Fruit fly (Drosophila melanogaster) whole organism, embryonic: ENCODE data around the gene mahe.
A peak's percentile ranks its signal among the peaks of the same experiment; 100 is the strongest.

Source experiments
- B-H2 ChIP-seq: fragments of 200-800 bp; sonication (Bioruptor generic); optimal IDR thresholded peaks from 2 replicates; lab custom pipeline; 2018; ENCODE audit warnings: missing biosample characterization, mild to moderate bottlenecking, missing genetic modification characterization
- CG1024 ChIP-seq: fragments of 200-800 bp; sonication (Bioruptor generic); IDR thresholded peaks from 2 replicates; pipeline ENCODE4 v1.3.6; 2022; ENCODE audit warnings: missing biosample characterization, missing genetic modification characterization
- CG11504 ChIP-seq: fragments of 200-800 bp; sonication (Bioruptor generic); optimal IDR thresholded peaks from 3 replicates; lab custom pipeline; 2019; ENCODE audit warnings: missing biosample characterization, mild to moderate bottlenecking, missing genetic modification characterization, moderate library complexity
- CG11723 ChIP-seq: fragments of 200-800 bp; sonication (Bioruptor generic); optimal IDR thresholded peaks from 2 replicates; lab custom pipeline; 2017; ENCODE audit warnings: missing biosample characterization, mild to moderate bottlenecking, missing genetic modification characterization
- CG12299 ChIP-seq: fragments of 200-800 bp; sonication (Bioruptor generic); optimal IDR thresholded peaks from 2 replicates; lab custom pipeline; 2018; ENCODE audit warnings: missing biosample characterization, mild to moderate bottlenecking, missing genetic modification characterization
- CG15073 ChIP-seq: fragments of 200-800 bp; sonication (Bioruptor generic); optimal IDR thresholded peaks from 2 replicates; lab custom pipeline; 2016; ENCODE audit warnings: missing biosample characterization, missing genetic modification characterization
- CG16779 ChIP-seq: fragments of 200-800 bp; sonication (Bioruptor generic); IDR thresholded peaks from 2 replicates; pipeline ENCODE4 v1.3.6; 2022; ENCODE audit warnings: missing biosample characterization, missing genetic modification characterization
- CG17328 ChIP-seq: fragments of 200-800 bp; sonication (Bioruptor generic); IDR thresholded peaks from 2 replicates; pipeline ENCODE4 v1.3.6; 2022; ENCODE audit warnings: missing biosample characterization, missing genetic modification characterization
- CG17568 ChIP-seq: fragments of 200-800 bp; sonication (Bioruptor generic); optimal IDR thresholded peaks from 2 replicates; lab custom pipeline; 2018; ENCODE audit warnings: missing biosample characterization, mild to moderate bottlenecking, missing genetic modification characterization, moderate library complexity
- CG2116 ChIP-seq: fragments of 200-800 bp; sonication (Bioruptor generic); optimal IDR thresholded peaks from 3 replicates; lab custom pipeline; 2018; ENCODE audit warnings: missing biosample characterization, mild to moderate bottlenecking, missing genetic modification characterization
- CG2875 ChIP-seq: fragments of 200-800 bp; sonication (Bioruptor generic); optimal IDR thresholded peaks from 2 replicates; lab custom pipeline; 2017; ENCODE audit warnings: missing biosample characterization, mild to moderate bottlenecking, missing genetic modification characterization, missing genetic modification reagents
- CG3281 ChIP-seq: fragments of 200-800 bp; sonication (Bioruptor generic); optimal IDR thresholded peaks from 3 replicates; lab custom pipeline; 2017; ENCODE audit warnings: missing biosample characterization, mild to moderate bottlenecking, missing genetic modification characterization
- CG34422 ChIP-seq: fragments of 200-800 bp; sonication (Bioruptor generic); IDR thresholded peaks from 3 replicates; pipeline ENCODE4 v1.3.6; 2022; ENCODE audit warnings: missing biosample characterization, missing genetic modification characterization
- CG3726 ChIP-seq: fragments of 200-800 bp; sonication (Bioruptor generic); IDR thresholded peaks from 3 replicates; pipeline ENCODE4, ENCODE4 v1.3.6; 2022; ENCODE audit warnings: missing biosample characterization, missing genetic modification characterization
- CG3847 ChIP-seq: fragments of 200-800 bp; sonication (Bioruptor generic); IDR thresholded peaks from 2 replicates; pipeline ENCODE4 v1.3.6; 2022; ENCODE audit warnings: missing biosample characterization, missing genetic modification characterization
- CG4328 ChIP-seq: fragments of 200-800 bp; sonication (Bioruptor generic); optimal IDR thresholded peaks from 3 replicates; lab custom pipeline; 2017; ENCODE audit warnings: missing biosample characterization, missing genetic modification reagents, missing genetic modification characterization
- CG6683 ChIP-seq: fragments of 200-800 bp; sonication (Bioruptor generic); optimal IDR thresholded peaks from 2 replicates; lab custom pipeline; 2017; ENCODE audit warnings: missing biosample characterization, mild to moderate bottlenecking, missing genetic modification characterization, missing genetic modification reagents
- CG6791 ChIP-seq: fragments of 200-800 bp; sonication (Bioruptor generic); IDR thresholded peaks from 3 replicates; pipeline ENCODE4 v1.3.6; 2022; ENCODE audit warnings: missing biosample characterization, missing genetic modification characterization; ENCODE audit not compliant: partially characterized antibody
- CG7556 ChIP-seq: fragments of 200-800 bp; sonication (Bioruptor generic); optimal IDR thresholded peaks from 2 replicates; lab custom pipeline; 2017; ENCODE audit warnings: missing biosample characterization, mild to moderate bottlenecking, missing genetic modification characterization
- CG7786 ChIP-seq: fragments of 200-800 bp; sonication (Bioruptor generic); optimal IDR thresholded peaks from 2 replicates; lab custom pipeline; 2016; ENCODE audit warnings: missing biosample characterization, missing genetic modification characterization
- CG7839 ChIP-seq: fragments of 200-800 bp; sonication (Bioruptor generic); optimal IDR thresholded peaks from 3 replicates; lab custom pipeline; 2018; ENCODE audit warnings: missing biosample characterization, mild to moderate bottlenecking, missing genetic modification characterization, moderate library complexity
- CG7963 ChIP-seq: fragments of 200-800 bp; sonication (Bioruptor generic); IDR thresholded peaks from 3 replicates; pipeline ENCODE4 v1.3.6; 2022; ENCODE audit warnings: missing biosample characterization, missing genetic modification characterization; ENCODE audit not compliant: partially characterized antibody
- CG8944 ChIP-seq: fragments of 200-800 bp; sonication (Bioruptor generic); optimal IDR thresholded peaks from 3 replicates; lab custom pipeline; 2016; ENCODE audit warnings: missing biosample characterization, missing genetic modification characterization
- CG9727 ChIP-seq: fragments of 200-800 bp; sonication (Bioruptor generic); optimal IDR thresholded peaks from 3 replicates; lab custom pipeline; 2017; ENCODE audit warnings: missing biosample characterization, mild to moderate bottlenecking, missing genetic modification characterization
- Fer2 ChIP-seq: fragments of 200-800 bp; sonication (Bioruptor generic); optimal IDR thresholded peaks from 2 replicates; lab custom pipeline; 2018; ENCODE audit warnings: missing biosample characterization, mild to moderate bottlenecking, missing genetic modification characterization, moderate library complexity
- HLHmδ ChIP-seq: fragments of 200-800 bp; sonication (Bioruptor generic); optimal IDR thresholded peaks from 2 replicates; lab custom pipeline; 2018; ENCODE audit warnings: missing biosample characterization, mild to moderate bottlenecking, missing genetic modification characterization, moderate library complexity
- Lpt ChIP-seq: fragments of >200 bp; optimal IDR thresholded peaks from 2 replicates; lab custom pipeline; 2018; ENCODE audit warnings: missing biosample characterization, missing genetic modification characterization
- MTF-1 ChIP-seq: fragments of 200-800 bp; sonication (Bioruptor generic); optimal IDR thresholded peaks from 2 replicates; lab custom pipeline; 2018; ENCODE audit warnings: missing biosample characterization, mild to moderate bottlenecking, missing genetic modification characterization, borderline replicate concordance
- Optix ChIP-seq: fragments of 200-800 bp; sonication (Bioruptor generic); IDR thresholded peaks from 3 replicates; pipeline ENCODE4 v1.3.6; 2022; ENCODE audit warnings: missing biosample characterization, missing genetic modification characterization
- Sox102F ChIP-seq: fragments of 200-800 bp; sonication (Bioruptor generic); optimal IDR thresholded peaks from 2 replicates; lab custom pipeline; 2018; ENCODE audit warnings: missing biosample characterization, mild to moderate bottlenecking, missing genetic modification characterization, moderate library complexity
- Usf ChIP-seq: fragments of 200-800 bp; sonication (Bioruptor generic); optimal IDR thresholded peaks from 2 replicates; lab custom pipeline; 2017; ENCODE audit warnings: missing genotype, missing biosample characterization, missing genetic modification characterization
- ab ChIP-seq: fragments of 200-800 bp; sonication (Bioruptor generic); optimal IDR thresholded peaks from 2 replicates; lab custom pipeline; 2016; ENCODE audit warnings: missing biosample characterization, missing genetic modification characterization
- al ChIP-seq: fragments of 200-800 bp; sonication (Bioruptor generic); IDR thresholded peaks from 2 replicates; pipeline ENCODE4 v1.3.6; 2022; ENCODE audit warnings: missing biosample characterization, missing genetic modification characterization
- ara ChIP-seq: fragments of 200-800 bp; sonication (Bioruptor generic); IDR thresholded peaks from 2 replicates; pipeline ENCODE4 v1.3.6; 2022; ENCODE audit warnings: missing biosample characterization, missing genetic modification characterization
- br ChIP-seq: fragments of >200 bp; optimal IDR thresholded peaks from 2 replicates; lab custom pipeline; 2017
- chinmo ChIP-seq: fragments of 200-800 bp; sonication (Bioruptor generic); IDR thresholded peaks from 4 replicates; pipeline ENCODE4 v1.3.6; 2022; ENCODE audit warnings: missing biosample characterization, missing genetic modification characterization; ENCODE audit not compliant: partially characterized antibody
- crp ChIP-seq, 2 experiments: fragments of 200-800 bp; sonication (Bioruptor generic); optimal IDR thresholded peaks; 2 replicates in 1 of 2; 3 replicates in 1 of 2; lab custom pipeline; 2017; ENCODE audit warnings: missing biosample characterization in 2 of 2, missing genetic modification characterization in 2 of 2, mild to moderate bottlenecking in 1 of 2, moderate library complexity in 1 of 2
- disco-r ChIP-seq: fragments of 200-800 bp; sonication (Bioruptor generic); optimal IDR thresholded peaks from 2 replicates; lab custom pipeline; 2016; ENCODE audit warnings: missing biosample characterization, missing genetic modification characterization
- dpn ChIP-seq, 2 experiments: fragments of 200-800 bp; sonication (Bioruptor generic); optimal IDR thresholded peaks; 3 replicates each; lab custom pipeline; 2016; ENCODE audit warnings: missing biosample characterization in 2 of 2, missing genetic modification characterization in 2 of 2
- en ChIP-seq: fragments of 200-800 bp; sonication (Bioruptor generic); optimal IDR thresholded peaks from 2 replicates; lab custom pipeline; 2016; ENCODE audit warnings: missing biosample characterization, missing genetic modification characterization
- gfzf ChIP-seq: fragments of 200-800 bp; sonication (Bioruptor generic); optimal IDR thresholded peaks from 2 replicates; lab custom pipeline; 2016; ENCODE audit warnings: missing biosample characterization, mild to moderate bottlenecking, missing genetic modification characterization, moderate library complexity
- gsb-n ChIP-seq: fragments of 200-800 bp; sonication (Bioruptor generic); optimal IDR thresholded peaks from 3 replicates; lab custom pipeline; 2018; ENCODE audit warnings: missing biosample characterization, mild to moderate bottlenecking, missing genetic modification characterization
- hbn ChIP-seq: fragments of 200-800 bp; sonication (Bioruptor generic); IDR thresholded peaks from 2 replicates; pipeline ENCODE4 v1.3.6; 2022; ENCODE audit warnings: missing biosample characterization, missing genetic modification characterization; ENCODE audit not compliant: partially characterized antibody
- insv ChIP-seq, 2 experiments: fragments of 200-800 bp; sonication (Bioruptor generic); optimal IDR thresholded peaks; 3 replicates each; lab custom pipeline; 2016 to 2018; ENCODE audit warnings: missing biosample characterization in 2 of 2, missing genetic modification characterization in 2 of 2
- inv ChIP-seq: fragments of 200-800 bp; sonication (Bioruptor generic); IDR thresholded peaks from 2 replicates; pipeline ENCODE4 v1.3.6; 2022; ENCODE audit warnings: missing biosample characterization, missing genetic modification characterization; ENCODE audit not compliant: partially characterized antibody
- pan ChIP-seq, 4 experiments: fragments of >200 bp in 3 of 4; fragments of 200-800 bp in 1 of 4; sonication (Bioruptor generic) in 1 of 4; optimal IDR thresholded peaks in 3 of 4; IDR thresholded peaks in 1 of 4; 2 replicates each; pipeline versions ENCODE4 v1.3.6 to Lab custom; 2017 to 2022; ENCODE audit warnings: missing biosample characterization in 2 of 4, missing genetic modification characterization in 2 of 4, mixed read lengths in 1 of 4
- pita ChIP-seq: fragments of 200-800 bp; sonication (Bioruptor generic); optimal IDR thresholded peaks from 2 replicates; lab custom pipeline; 2017; ENCODE audit warnings: missing biosample characterization, mild to moderate bottlenecking, missing genetic modification characterization
- ro ChIP-seq: fragments of 200-800 bp; sonication (Bioruptor generic); IDR thresholded peaks from 2 replicates; pipeline ENCODE4 v1.3.6; 2022; ENCODE audit warnings: missing biosample characterization, missing genetic modification characterization
- row ChIP-seq: fragments of 200-800 bp; sonication (Bioruptor generic); IDR thresholded peaks from 3 replicates; pipeline ENCODE4 v1.3.6; 2022; ENCODE audit warnings: missing biosample characterization, missing genetic modification characterization
- sd ChIP-seq: fragments of 200-800 bp; sonication (Bioruptor generic); optimal IDR thresholded peaks from 3 replicates; lab custom pipeline; 2018; ENCODE audit warnings: missing biosample characterization, mild to moderate bottlenecking, missing genetic modification characterization, moderate library complexity
- sens ChIP-seq: fragments of 200-800 bp; sonication (Bioruptor generic); peaks from one replicate; lab custom pipeline; 2016; ENCODE audit warnings: missing biosample characterization, missing genetic modification characterization

The mahe gene

dm6 chrX:7909482-7909881 lies 21.7 kb downstream of the mahe start (continued):
- peak; percentile 20 for TF ChIP-seq CG7556 (GFP tag; lab: Kevin White, UChicago)
- TF ChIP-seq Fer2 (tag; lab: Kevin White, UChicago): no peak
- TF ChIP-seq Lpt (GFP tag; lab: Kevin White, UChicago): no peak
- TF ChIP-seq CG11504 (tag; lab: Kevin White, UChicago): no peak
- TF ChIP-seq hbn: no peak
- TF ChIP-seq CG6791 (GFP tag; lab: Robert Waterston, UW): no peak
- peak; percentile 14 for TF ChIP-seq CG3281 (GFP tag; lab: Kevin White, UChicago)
- TF ChIP-seq Usf: no peak
- no peak for TF ChIP-seq br (lab: Kevin White, UChicago)
- TF ChIP-seq insv (GFP tag; optimal IDR thresholded peaks at IDR 0.05; lab: Kevin White, UChicago): no peak
- no peak for TF ChIP-seq CG2875 (GFP tag; lab: Kevin White, UChicago)
- TF ChIP-seq en: no peak
- no peak for TF ChIP-seq crp (GFP tag; optimal IDR thresholded peaks at IDR 0.05; lab: Kevin White, UChicago)
- no peak for TF ChIP-seq CG6683
- TF ChIP-seq CG9727: no peak
- TF ChIP-seq CG17568 (GFP tag; lab: Kevin White, UChicago): no peak
- TF ChIP-seq disco-r: no peak
- TF ChIP-seq row (GFP tag; lab: Robert Waterston, UW): peak; percentile 60; the same call in 2 of the 3 replicates
- peak; percentile 21 for TF ChIP-seq CG7839
- TF ChIP-seq CG8944: no peak
- no peak for TF ChIP-seq dpn (GFP tag; optimal IDR thresholded peaks at IDR 0.05; lab: Kevin White, UChicago)
- no peak for TF ChIP-seq ara (GFP tag; lab: Robert Waterston, UW)
- peak; percentile 20 for TF ChIP-seq CG7786 (GFP tag; lab: Kevin White, UChicago)
- no peak for TF ChIP-seq CG12299 (tag; lab: Kevin White, UChicago)
- no peak for TF ChIP-seq CG3847 (GFP tag; lab: Robert Waterston, UW)
- no peak for TF ChIP-seq MTF-1 (GFP tag; lab: Kevin White, UChicago)
- TF ChIP-seq CG34422: no peak
- TF ChIP-seq CG11723 (GFP tag; lab: Kevin White, UChicago): no peak
- no peak for TF ChIP-seq B-H2 (GFP tag; lab: Kevin White, UChicago)
- TF ChIP-seq Sox102F: no peak
- TF ChIP-seq HLHmδ (GFP tag; lab: Kevin White, UChicago): no peak
- no peak for TF ChIP-seq Optix (GFP tag; lab: Robert Waterston, UW)
- no peak for TF ChIP-seq sd (tag; lab: Kevin White, UChicago)
- TF ChIP-seq sens (GFP tag; lab: Kevin White, UChicago): peak; percentile 74
- TF ChIP-seq CG1024 (GFP tag; lab: Robert Waterston, UW): no peak
- TF ChIP-seq al (GFP tag; lab: Robert Waterston, UW): no peak
- TF ChIP-seq gsb-n (tag; lab: Kevin White, UChicago): no peak
- TF ChIP-seq CG16779 (GFP tag; lab: Robert Waterston, UW): no peak
- TF ChIP-seq gfzf: no peak
- no peak for TF ChIP-seq inv (GFP tag; lab: Robert Waterston, UW)
- TF ChIP-seq CG7963 (GFP tag; lab: Robert Waterston, UW): no peak
- TF ChIP-seq CG4328 (GFP tag; lab: Kevin White, UChicago): no peak
- no peak for TF ChIP-seq ro (GFP tag; lab: Robert Waterston, UW)
- TF ChIP-seq CG2116: no peak
- TF ChIP-seq chinmo (GFP tag; lab: Robert Waterston, UW): no peak
- TF ChIP-seq CG15073 (GFP tag; lab: Kevin White, UChicago): no peak
- no peak for TF ChIP-seq pita (GFP tag; lab: Kevin White, UChicago)
- no peak for TF ChIP-seq CG17328 (GFP tag; lab: Robert Waterston, UW)
- TF ChIP-seq pan (optimal IDR thresholded peaks at IDR 0.05; lab: Kevin White, UChicago): no peak
- peak in 1 of 2 experiments; percentile 37 for TF ChIP-seq pan (GFP tag; optimal IDR thresholded peaks at IDR 0.05 in 1 of 2, IDR thresholded peaks at IDR 0.05 in 1 of 2)
- no peak for TF ChIP-seq CG3726
- TF ChIP-seq ab (GFP tag; lab: Kevin White, UChicago): no peak
